Fruit fly (Drosophila melanogaster): ENCODE measurements around the gene CG7330.

Gene CG7330

dm6 chr3L:18148418-18148973 lies at the start of gene CG7330 (continued):
- peak; percentile 60 for TF ChIP-seq CG8359 (GFP tag; optimal IDR thresholded peaks at IDR 0.05; ENCODE audit: borderline replicate concordance)
- peak; percentile 19 for TF ChIP-seq pnt (GFP tag; optimal IDR thresholded peaks at IDR 0.05)
- peak; percentile 65 to 92 for TF ChIP-seq dpn (GFP tag; optimal IDR thresholded peaks at IDR 0.05)
- no peak for TF ChIP-seq CG11398 (GFP tag; optimal IDR thresholded peaks at IDR 0.05)
- peak; percentile 86 for TF ChIP-seq CG10654 (GFP tag; optimal IDR thresholded peaks at IDR 0.05)
- peak; percentile 77 for TF ChIP-seq onecut (GFP tag; IDR thresholded peaks at IDR 0.05)
- TF ChIP-seq ase (GFP tag; IDR thresholded peaks at IDR 0.05) = peak; percentile 75; the same call in 2 of the 3 replicates
- TF ChIP-seq E2f1 (GFP tag; IDR thresholded peaks at IDR 0.05) = peak; percentile 78
- TF ChIP-seq sens-2 (GFP tag; IDR thresholded peaks at IDR 0.05) = peak; percentile 24; the same call in 1 of the 2 replicates
- TF ChIP-seq YL-1 (GFP tag; optimal IDR thresholded peaks at IDR 0.05) = peak; percentile 56
- TF ChIP-seq tin (GFP tag; optimal IDR thresholded peaks at IDR 0.05) = peak; percentile 87
- TF ChIP-seq CG8089 (GFP tag; optimal IDR thresholded peaks at IDR 0.05) = no peak
- peak; percentile 75 for TF ChIP-seq CG5953 (GFP tag; IDR thresholded peaks at IDR 0.05)
- peak; percentile 61 for TF ChIP-seq CG14710 (tag; optimal IDR thresholded peaks at IDR 0.05)
- TF ChIP-seq MBD-R2 (GFP tag; IDR thresholded peaks at IDR 0.05) = peak; percentile 46; the same call in 1 of the 2 replicates
- peak; percentile 87 for TF ChIP-seq CG11093 (GFP tag; IDR thresholded peaks at IDR 0.05)
- TF ChIP-seq ash1 (GFP tag; optimal IDR thresholded peaks at IDR 0.05) = no peak
- peak; percentile 94 for TF ChIP-seq CG18599 (GFP tag; optimal IDR thresholded peaks at IDR 0.05)
- TF ChIP-seq MTF-1 (GFP tag; optimal IDR thresholded peaks at IDR 0.05; ENCODE audit: borderline replicate concordance) = peak; percentile 54
- TF ChIP-seq CG15011 (GFP tag; optimal IDR thresholded peaks at IDR 0.05) = peak; percentile 90
- no peak for TF ChIP-seq crc (GFP tag; optimal IDR thresholded peaks at IDR 0.05)
- TF ChIP-seq sqz (GFP tag; optimal IDR thresholded peaks at IDR 0.05) = peak; percentile 89
- TF ChIP-seq Atf-2 (GFP tag; optimal IDR thresholded peaks at IDR 0.05) = no peak
- TF ChIP-seq CG15514 (GFP tag; optimal IDR thresholded peaks at IDR 0.05) = peak; percentile 79
- TF ChIP-seq CG5245 (GFP tag; optimal IDR thresholded peaks at IDR 0.05) = peak; percentile 78
- peak; percentile 87 for TF ChIP-seq danr (GFP tag; IDR thresholded peaks at IDR 0.05)
- peak; percentile 93 for TF ChIP-seq CG2712 (tag; optimal IDR thresholded peaks at IDR 0.05)
- TF ChIP-seq gcm (GFP tag; optimal IDR thresholded peaks at IDR 0.05) = peak; percentile 89
- peak; percentile 69 for TF ChIP-seq zfh2 (GFP tag; optimal IDR thresholded peaks at IDR 0.05)
- TF ChIP-seq odd (GFP tag; optimal IDR thresholded peaks at IDR 0.05) = peak; percentile 94
- peak; percentile 69 for TF ChIP-seq zen (tag; optimal IDR thresholded peaks at IDR 0.05)
- TF ChIP-seq ssp (GFP tag; IDR thresholded peaks at IDR 0.05) = peak; percentile 81; the same call in 1 of the 2 replicates
- TF ChIP-seq CHES-1-like (GFP tag; optimal IDR thresholded peaks at IDR 0.05) = peak; percentile 57
- TF ChIP-seq hth (optimal IDR thresholded peaks at IDR 0.05) = no peak
- TF ChIP-seq Stat92E (GFP tag; optimal IDR thresholded peaks at IDR 0.05) = no peak
- TF ChIP-seq Lim3 (GFP tag; IDR thresholded peaks at IDR 0.05) = 0 out of 2 replicates have a peak, but pooled peaks have one; percentile 44
- TF ChIP-seq Fer2 (tag; optimal IDR thresholded peaks at IDR 0.05) = peak; percentile 84
- peak; percentile 63; the same call in 1 of the 2 replicates for TF ChIP-seq cas (GFP tag; IDR thresholded peaks at IDR 0.05)
- TF ChIP-seq Chrac-16 (GFP tag; optimal IDR thresholded peaks at IDR 0.05) = peak; percentile 88
- TF ChIP-seq CG12769 (tag; optimal IDR thresholded peaks at IDR 0.05) = peak; percentile 75
- peak; percentile 23 for TF ChIP-seq CG9609 (GFP tag; optimal IDR thresholded peaks at IDR 0.05)
- TF ChIP-seq HLH54F (GFP tag; optimal IDR thresholded peaks at IDR 0.05) = peak; percentile 31
- TF ChIP-seq ttk (GFP tag; IDR thresholded peaks at IDR 0.05) = peak; percentile 91
- peak; percentile 94 for TF ChIP-seq dysf (GFP tag; IDR thresholded peaks at IDR 0.05)
- TF ChIP-seq fu2 (GFP tag; optimal IDR thresholded peaks at IDR 0.05) = peak; percentile 42
- peak; percentile 22 for TF ChIP-seq CG13624 (GFP tag; optimal IDR thresholded peaks at IDR 0.05)
- TF ChIP-seq CG10565 (GFP tag; optimal IDR thresholded peaks at IDR 0.05) = no peak
- TF ChIP-seq CG1603 (tag; optimal IDR thresholded peaks at IDR 0.05) = peak; percentile 44
- TF ChIP-seq Lpt (GFP tag; optimal IDR thresholded peaks at IDR 0.05) = no peak
- peak; percentile 94 for TF ChIP-seq ind (GFP tag; optimal IDR thresholded peaks at IDR 0.05)
- no peak for TF ChIP-seq btn (GFP tag; optimal IDR thresholded peaks at IDR 0.05)

All from whole organism, embryonic.